Fruit fly (Drosophila melanogaster) whole organism, prepupa: ENCODE measurements around the gene RhoL.

Experiments used
- Blimp-1 ChIP-seq: fragments of 200-800 bp; sonication (Bioruptor generic); optimal IDR thresholded peaks from 3 replicates; lab custom pipeline; 2017; ENCODE audit warnings: missing biosample characterization, missing genetic modification characterization, mild to moderate bottlenecking, moderate library complexity, missing genetic modification reagents
- CG10631 ChIP-seq: fragments of 200-800 bp; sonication (Bioruptor generic); optimal IDR thresholded peaks from 2 replicates; lab custom pipeline; 2016; ENCODE audit warnings: missing biosample characterization, missing genetic modification characterization
- CG10669 ChIP-seq: fragments of 200-800 bp; sonication (Bioruptor generic); optimal IDR thresholded peaks from 3 replicates; lab custom pipeline; 2018; ENCODE audit warnings: missing biosample characterization, mild to moderate bottlenecking, missing genetic modification characterization, moderate library complexity
- CG11294 ChIP-seq: fragments of 200-800 bp; sonication (Bioruptor generic); IDR thresholded peaks from 2 replicates; pipeline ENCODE4 v1.3.6; 2022; ENCODE audit warnings: missing biosample characterization, missing genetic modification characterization
- CG15336 ChIP-seq: fragments of 200-800 bp; sonication (Bioruptor generic); IDR thresholded peaks from 2 replicates; pipeline ENCODE4 v1.3.6; 2022; ENCODE audit warnings: missing biosample characterization, missing genetic modification characterization
- CG16779 ChIP-seq: fragments of 200-800 bp; sonication (Bioruptor generic); optimal IDR thresholded peaks from 3 replicates; lab custom pipeline; 2017; ENCODE audit warnings: missing biosample characterization, mild to moderate bottlenecking, missing genetic modification characterization
- CG32006 ChIP-seq: fragments of 200-800 bp; sonication (Bioruptor generic); optimal IDR thresholded peaks from 3 replicates; lab custom pipeline; 2017; ENCODE audit warnings: missing biosample characterization, mild to moderate bottlenecking, missing genetic modification characterization
- CG3919 ChIP-seq: fragments of 200-800 bp; sonication (Bioruptor generic); optimal IDR thresholded peaks from 3 replicates; lab custom pipeline; 2016; ENCODE audit warnings: missing biosample characterization, missing genetic modification characterization
- CG6163 ChIP-seq: fragments of 200-800 bp; sonication (Bioruptor generic); IDR thresholded peaks from 3 replicates; pipeline ENCODE4 v1.3.6; 2022; ENCODE audit warnings: missing biosample characterization, missing genetic modification characterization
- CG6276 ChIP-seq: fragments of 200-800 bp; sonication (Bioruptor generic); optimal IDR thresholded peaks from 2 replicates; lab custom pipeline; 2017; ENCODE audit warnings: missing biosample characterization, mild to moderate bottlenecking, missing genetic modification characterization
- CG6792 ChIP-seq: fragments of 200-800 bp; sonication (Bioruptor generic); optimal IDR thresholded peaks from 3 replicates; lab custom pipeline; 2016; ENCODE audit warnings: missing biosample characterization, missing genetic modification characterization
- CG7368 ChIP-seq: fragments of 200-800 bp; sonication (Bioruptor generic); optimal IDR thresholded peaks from 3 replicates; lab custom pipeline; 2016; ENCODE audit warnings: missing biosample characterization, missing genetic modification characterization
- CG8119 ChIP-seq: fragments of 200-800 bp; sonication (Bioruptor generic); IDR thresholded peaks from 3 replicates; pipeline ENCODE4 v1.3.6; 2022; ENCODE audit warnings: missing biosample characterization, missing genetic modification characterization
- CG8632 ChIP-seq: fragments of 200-800 bp; sonication (Bioruptor generic); optimal IDR thresholded peaks from 3 replicates; lab custom pipeline; 2016; ENCODE audit warnings: missing biosample characterization, missing genetic modification characterization
- CG9139 ChIP-seq: fragments of 200-800 bp; sonication (Bioruptor generic); optimal IDR thresholded peaks from 3 replicates; lab custom pipeline; 2017; ENCODE audit warnings: missing biosample characterization, mild to moderate bottlenecking, missing genetic modification characterization
- Eip78C ChIP-seq: fragments of 200-800 bp; sonication (Bioruptor generic); peaks from one replicate; lab custom pipeline; 2016; ENCODE audit warnings: missing biosample characterization, missing genetic modification characterization
- Eip93F ChIP-seq: fragments of 200-800 bp; sonication (Bioruptor generic); optimal IDR thresholded peaks from 2 replicates; lab custom pipeline; 2016; ENCODE audit warnings: missing biosample characterization, mild to moderate bottlenecking, missing genetic modification characterization
- Ets96B ChIP-seq: fragments of 200-800 bp; optimal IDR thresholded peaks from 2 replicates; lab custom pipeline; 2019; ENCODE audit warnings: missing biosample characterization, mild to moderate bottlenecking, missing genetic modification characterization, moderate library complexity
- Gug ChIP-seq: fragments of 200-800 bp; sonication (Bioruptor generic); IDR thresholded peaks from 2 replicates; pipeline ENCODE4 v1.3.6; 2022; ENCODE audit warnings: missing biosample characterization, missing genetic modification characterization
- Hr38 ChIP-seq: sonication (Bioruptor generic); optimal IDR thresholded peaks from 2 replicates; lab custom pipeline; 2016; ENCODE audit warnings: missing biosample characterization, missing genetic modification characterization
- Hr39 ChIP-seq: fragments of 200-800 bp; sonication (Bioruptor generic); optimal IDR thresholded peaks from 2 replicates; lab custom pipeline; 2016; ENCODE audit warnings: missing biosample characterization, missing genetic modification characterization
- Hr4 ChIP-seq: fragments of 200-800 bp; sonication (Bioruptor generic); optimal IDR thresholded peaks from 3 replicates; lab custom pipeline; 2016; ENCODE audit warnings: missing biosample characterization, missing genetic modification characterization
- Lpt ChIP-seq: fragments of 200-800 bp; sonication (Bioruptor generic); optimal IDR thresholded peaks from 3 replicates; lab custom pipeline; 2016; ENCODE audit warnings: missing biosample characterization, missing genetic modification characterization
- Met ChIP-seq: fragments of 200-800 bp; sonication (Bioruptor generic); optimal IDR thresholded peaks from 3 replicates; lab custom pipeline; 2016; ENCODE audit warnings: missing biosample characterization, missing genetic modification characterization
- OdsH ChIP-seq: fragments of 200-800 bp; sonication (Bioruptor generic); optimal IDR thresholded peaks from 3 replicates; lab custom pipeline; 2016; ENCODE audit warnings: missing biosample characterization, missing genetic modification characterization
- Smox ChIP-seq: fragments of 200-800 bp; sonication (Bioruptor generic); optimal IDR thresholded peaks from 3 replicates; lab custom pipeline; 2016; ENCODE audit warnings: missing biosample characterization, missing genetic modification characterization
- Sox102F ChIP-seq: fragments of 200-800 bp; sonication (Bioruptor generic); optimal IDR thresholded peaks from 2 replicates; lab custom pipeline; 2016; ENCODE audit warnings: missing biosample characterization, mild to moderate bottlenecking, missing genetic modification characterization
- Sox15 ChIP-seq: fragments of 200-800 bp; sonication (Bioruptor generic); optimal IDR thresholded peaks from 3 replicates; lab custom pipeline; 2016; ENCODE audit warnings: missing biosample characterization, missing genetic modification characterization
- achi ChIP-seq: fragments of 200-800 bp; sonication (Bioruptor generic); optimal IDR thresholded peaks from 3 replicates; lab custom pipeline; 2016; ENCODE audit warnings: missing biosample characterization, missing genetic modification characterization
- acj6 ChIP-seq: fragments of 200-800 bp; sonication (Bioruptor generic); optimal IDR thresholded peaks from 3 replicates; lab custom pipeline; 2016; ENCODE audit warnings: missing biosample characterization, missing genetic modification characterization
- cyc ChIP-seq: fragments of 200-800 bp; sonication (Bioruptor generic); optimal IDR thresholded peaks from 3 replicates; lab custom pipeline; 2016; ENCODE audit warnings: missing biosample characterization, missing genetic modification characterization
- dac ChIP-seq: fragments of 200-800 bp; sonication (Bioruptor generic); optimal IDR thresholded peaks from 2 replicates; lab custom pipeline; 2017; ENCODE audit warnings: missing biosample characterization, mild to moderate bottlenecking, missing genetic modification characterization
- dsx ChIP-seq: fragments of 200-800 bp; optimal IDR thresholded peaks from 3 replicates; lab custom pipeline; 2019; ENCODE audit warnings: missing biosample characterization, mild to moderate bottlenecking, missing genetic modification characterization, moderate library complexity; ENCODE audit not compliant: poor library complexity, severe bottlenecking
- eg ChIP-seq: fragments of 200-800 bp; sonication (Bioruptor generic); IDR thresholded peaks from 3 replicates; pipeline ENCODE4 v1.3.6; 2022; ENCODE audit warnings: missing biosample characterization, missing genetic modification characterization
- esn ChIP-seq: fragments of 200-800 bp; sonication (Bioruptor generic); optimal IDR thresholded peaks from 2 replicates; lab custom pipeline; 2016; ENCODE audit warnings: missing biosample characterization, mild to moderate bottlenecking, missing genetic modification characterization, moderate library complexity
- fd59A ChIP-seq: fragments of 200-800 bp; sonication (Bioruptor generic); optimal IDR thresholded peaks from 2 replicates; lab custom pipeline; 2017; ENCODE audit warnings: missing biosample characterization, mild to moderate bottlenecking, missing genetic modification characterization, missing genetic modification reagents
- fd85E ChIP-seq: fragments of 200-800 bp; sonication (Bioruptor generic); optimal IDR thresholded peaks from 3 replicates; lab custom pipeline; 2016; ENCODE audit warnings: missing biosample characterization, missing genetic modification characterization
- lz ChIP-seq: fragments of 200-800 bp; sonication (Bioruptor generic); optimal IDR thresholded peaks from 3 replicates; lab custom pipeline; 2016; ENCODE audit warnings: missing biosample characterization, missing genetic modification characterization
- net ChIP-seq: fragments of 200-800 bp; sonication (Bioruptor generic); optimal IDR thresholded peaks from 3 replicates; lab custom pipeline; 2016; ENCODE audit warnings: missing biosample characterization, missing genetic modification characterization
- pdm3 ChIP-seq: fragments of 200-800 bp; sonication (Bioruptor generic); optimal IDR thresholded peaks from 3 replicates; lab custom pipeline; 2016; ENCODE audit warnings: missing biosample characterization, missing genetic modification characterization
- salr ChIP-seq, 2 experiments: fragments of 200-800 bp; sonication (Bioruptor generic); optimal IDR thresholded peaks; 3 replicates each; lab custom pipeline; 2016 to 2018; ENCODE audit warnings: missing biosample characterization in 2 of 2, missing genetic modification characterization in 2 of 2, mild to moderate bottlenecking in 1 of 2
- ss ChIP-seq, 2 experiments: fragments of 200-800 bp; sonication (Bioruptor generic); optimal IDR thresholded peaks; 2 replicates in 1 of 2; 3 replicates in 1 of 2; lab custom pipeline; 2017 to 2018; ENCODE audit warnings: mild to moderate bottlenecking in 2 of 2, missing biosample characterization in 2 of 2, missing genetic modification characterization in 2 of 2, moderate library complexity in 1 of 2
- svp ChIP-seq: fragments of 200-800 bp; sonication (Bioruptor generic); peaks from one replicate; lab custom pipeline; 2016; ENCODE audit warnings: missing biosample characterization, missing genetic modification characterization
- topi ChIP-seq: fragments of 200-800 bp; sonication (Bioruptor generic); optimal IDR thresholded peaks from 3 replicates; lab custom pipeline; 2016; ENCODE audit warnings: missing biosample characterization, missing genetic modification characterization
- vri ChIP-seq: fragments of 200-800 bp; sonication (Bioruptor generic); optimal IDR thresholded peaks from 3 replicates; lab custom pipeline; 2016; ENCODE audit warnings: missing biosample characterization, mild to moderate bottlenecking, missing genetic modification characterization

RhoL gene

dm6 chr3R:9488493-9488892 lies 13.9 kb downstream of the RhoL start:
- no peak for TF ChIP-seq Sox102F
- TF ChIP-seq salr (GFP tag; optimal IDR thresholded peaks at IDR 0.05; lab: Kevin White, UChicago): no peak
- TF ChIP-seq Ets96B: no peak
- TF ChIP-seq Lpt (GFP tag; lab: Kevin White, UChicago): no peak
- TF ChIP-seq Sox15: no peak
- no peak for TF ChIP-seq dsx (GFP tag; lab: Kevin White, UChicago)
- TF ChIP-seq vri: no peak
- no peak for TF ChIP-seq topi (GFP tag; lab: Kevin White, UChicago)
- TF ChIP-seq Hr39 (GFP tag; lab: Kevin White, UChicago): no peak
- TF ChIP-seq OdsH (GFP tag; lab: Kevin White, UChicago): no peak
- TF ChIP-seq, all 60 proteins: peak for 0

dm6 chr3R:9487961-9488360 lies 14.4 kb downstream of the RhoL start:
- no peak for TF ChIP-seq Met
- TF ChIP-seq Eip78C (GFP tag; lab: Kevin White, UChicago): peak; percentile 65

dm6 chr3R:9487561-9487960 lies 14.8 kb downstream of the RhoL start:
- TF ChIP-seq CG9139 (GFP tag; lab: Kevin White, UChicago) (no peak), salr (GFP tag; optimal IDR thresholded peaks at IDR 0.05; lab: Kevin White, UChicago) (no peak), CG10669 (GFP tag; lab: Kevin White, UChicago) (no peak), CG6792 (no peak), CG16779 (tag; lab: Kevin White, UChicago) (no peak), CG6276 (no peak), OdsH (GFP tag; lab: Kevin White, UChicago) (no peak), esn (no peak), cyc (no peak), lz (GFP tag; lab: Kevin White, UChicago) (no peak), CG8119 (GFP tag; lab: Robert Waterston, UW) (no peak)

- TF ChIP-seq Lpt (GFP tag; lab: Kevin White, UChicago) (peak; percentile 41), dac (GFP tag; lab: Kevin White, UChicago) (peak; percentile 11), Hr38 (GFP tag; lab: Kevin White, UChicago) (no peak), acj6 (GFP tag; lab: Kevin White, UChicago) (peak; percentile 8), fd59A (GFP tag; lab: Kevin White, UChicago) (no peak), CG6276 (peak; percentile 48), CG6163 (peak; percentile 65), CG7368 (no peak), Hr39 (GFP tag; lab: Kevin White, UChicago) (no peak), pdm3 (GFP tag; lab: Kevin White, UChicago) (no peak), CG11294 (GFP tag; lab: Robert Waterston, UW) (no peak; the same call in 1 of the 2 replicates), fd85E (no peak), CG10669 (GFP tag; lab: Kevin White, UChicago) (no peak), ss (GFP tag; optimal IDR thresholded peaks at IDR 0.05; lab: Kevin White, UChicago) (no peak), Blimp-1 (GFP tag; lab: Kevin White, UChicago) (no peak), lz (GFP tag; lab: Kevin White, UChicago) (no peak), Smox (GFP tag; lab: Kevin White, UChicago) (no peak), salr (GFP tag; optimal IDR thresholded peaks at IDR 0.05; lab: Kevin White, UChicago) (peak in 1 of 2 experiments; percentile 36), eg (GFP tag; lab: Robert Waterston, UW) (peak; percentile 63; the same call in 1 of the 3 replicates), CG15336 (GFP tag; lab: Robert Waterston, UW) (peak; percentile 83), CG8632 (GFP tag; lab: Kevin White, UChicago) (no peak), CG32006 (GFP tag; lab: Kevin White, UChicago) (peak; percentile 54), Eip93F (no peak), OdsH (GFP tag; lab: Kevin White, UChicago) (peak; percentile 28), svp (GFP tag; lab: Kevin White, UChicago) (no peak), net (GFP tag; lab: Kevin White, UChicago) (peak; percentile 28), CG3919 (GFP tag; lab: Kevin White, UChicago) (peak; percentile 49), achi (GFP tag; lab: Kevin White, UChicago) (peak; percentile 26), CG6792 (no peak), CG16779 (tag; lab: Kevin White, UChicago) (no peak), dsx (GFP tag; lab: Kevin White, UChicago) (no peak), Met (no peak), CG10631 (GFP tag; lab: Kevin White, UChicago) (peak; percentile 43), Eip78C (GFP tag; lab: Kevin White, UChicago) (peak; percentile 51), Hr4 (peak; percentile 52), Gug (peak; percentile 66), Sox15 (no peak), CG8119 (GFP tag; lab: Robert Waterston, UW) (peak; percentile 76)
Measured at dm6 chr3R:9480396-9480795, 22.0 kb downstream of the RhoL start.
